Fruit fly (Drosophila melanogaster) whole organism: ENCODE data around the gene CG5167.
A peak's percentile ranks its signal among the peaks of the same experiment; 100 is the strongest.

Experiments used
- CG8478 ChIP-seq: fragments of >200 bp; optimal IDR thresholded peaks from 2 replicates; lab custom pipeline; 2018; ENCODE audit warnings: inconsistent platforms
- EcR ChIP-seq, 2 experiments: fragments of >200 bp; optimal IDR thresholded peaks; 2 replicates each; lab custom pipeline; 2017; ENCODE audit warnings: missing biosample characterization in 2 of 2, missing genetic modification characterization in 2 of 2, missing genetic modification reagents in 2 of 2
- usp ChIP-seq: fragments of >200 bp; optimal IDR thresholded peaks from 2 replicates; lab custom pipeline; 2017; ENCODE audit warnings: missing biosample characterization, missing genetic modification characterization, mixed read lengths

dm6 chr3R:12369135-12369792 lies 37.1 kb upstream of the CG5167 start, which contains the start of gene GstD1:
- TF ChIP-seq usp (GFP tag; lab: Kevin White, UChicago), result no peak
- TF ChIP-seq EcR (GFP tag; optimal IDR thresholded peaks at IDR 0.05; lab: Kevin White, UChicago), result peak in 1 of 2 experiments; percentile 4
- no peak for TF ChIP-seq CG8478 (lab: Kevin White, UChicago)
